Fruit fly (Drosophila melanogaster) Kc167 (cell line): ENCODE measurements around the gene hob.

Experiments used
- Myc ChIP-seq: fragments of >200 bp; optimal IDR thresholded peaks from 2 replicates; lab custom pipeline; 2017; ENCODE audit warnings: missing external identifiers
- Sin3A ChIP-seq: fragments of >200 bp; optimal IDR thresholded peaks from 2 replicates; lab custom pipeline; 2018; ENCODE audit warnings: missing external identifiers
- h ChIP-seq: fragments of >200 bp; optimal IDR thresholded peaks from 3 replicates; lab custom pipeline; 2018; ENCODE audit warnings: missing external identifiers
- insv ChIP-seq: fragments of >200 bp; optimal IDR thresholded peaks from 3 replicates; lab custom pipeline; 2018; ENCODE audit warnings: missing external identifiers
- psq ChIP-seq: fragments of >200 bp; optimal IDR thresholded peaks from 2 replicates; lab custom pipeline; 2017; ENCODE audit warnings: missing external identifiers
- ttk ChIP-seq: sonication (Bioruptor generic); optimal IDR thresholded peaks from 2 replicates; lab custom pipeline; 2017; ENCODE audit warnings: missing external identifiers

hob gene

dm6 chr3L:3249664-3249996, 30.9 kb upstream of the hob start:
- TF ChIP-seq h, result no peak

- TF ChIP-seq Myc (lab: Kevin White, UChicago) (no peak), ttk (lab: Kevin White, UChicago) (no peak), h (no peak), Sin3A (lab: Kevin White, UChicago) (no peak), psq (lab: Kevin White, UChicago) (no peak), insv (no peak)
Observed at dm6 chr3L:3248714-3249663, 30.3 kb upstream of the hob start.

- no peak for TF ChIP-seq Sin3A (lab: Kevin White, UChicago)
- no peak for TF ChIP-seq insv
- TF ChIP-seq h, result no peak
- no peak for TF ChIP-seq psq (lab: Kevin White, UChicago)
- no peak for TF ChIP-seq ttk (lab: Kevin White, UChicago)
- no peak for TF ChIP-seq Myc (lab: Kevin White, UChicago)
Observed at dm6 chr3L:3247130-3248065, 28.7 kb upstream of the hob start, which contains the start of gene CG43389. Gene CG43389 (plus strand): TSS chr3L:3248015.

dm6 chr3L:3246378-3247129, 27.8 kb upstream of the hob start:
- TF ChIP-seq insv (no peak), h (no peak), psq (lab: Kevin White, UChicago) (no peak), Sin3A (lab: Kevin White, UChicago) (no peak), ttk (lab: Kevin White, UChicago) (no peak), Myc (lab: Kevin White, UChicago) (no peak)

dm6 chr3L:3245189-3245588, 26.5 kb upstream of the hob start:
- TF ChIP-seq insv, result no peak
- no peak for TF ChIP-seq ttk (lab: Kevin White, UChicago)
- no peak for TF ChIP-seq Sin3A (lab: Kevin White, UChicago)
- no peak for TF ChIP-seq Myc (lab: Kevin White, UChicago)
- TF ChIP-seq psq (lab: Kevin White, UChicago), result no peak
- no peak for TF ChIP-seq h

dm6 chr3L:3244244-3245144, 25.8 kb upstream of the hob start, which contains the start of gene CG12078:
Gene CG12078 (minus strand): TSS chr3L:3244294.
- TF ChIP-seq h (no peak), psq (lab: Kevin White, UChicago) (no peak), ttk (lab: Kevin White, UChicago) (no peak), Sin3A (lab: Kevin White, UChicago) (no peak), Myc (lab: Kevin White, UChicago) (no peak), insv (no peak)

dm6 chr3L:3242121-3243083, 23.7 kb upstream of the hob start:
- TF ChIP-seq Myc (lab: Kevin White, UChicago) (no peak), Sin3A (lab: Kevin White, UChicago) (no peak), ttk (lab: Kevin White, UChicago) (no peak), psq (lab: Kevin White, UChicago) (no peak), h (no peak)

dm6 chr3L:3241368-3241640, 22.6 kb upstream of the hob start:
- no peak for TF ChIP-seq insv
- TF ChIP-seq ttk (lab: Kevin White, UChicago), result no peak
- TF ChIP-seq Myc (lab: Kevin White, UChicago), result no peak
- no peak for TF ChIP-seq h
- TF ChIP-seq Sin3A (lab: Kevin White, UChicago), result no peak
- no peak for TF ChIP-seq psq (lab: Kevin White, UChicago)

dm6 chr3L:3240597-3241367, 22.1 kb upstream of the hob start:
- TF ChIP-seq Myc (lab: Kevin White, UChicago) (no peak), h (no peak), Sin3A (lab: Kevin White, UChicago) (no peak), psq (lab: Kevin White, UChicago) (no peak), insv (no peak), ttk (lab: Kevin White, UChicago) (no peak)
